Worm (Caenorhabditis elegans) whole organism, early embryonic: ENCODE data around the gene T12G3.11.

Experiments
- B0310.2 ChIP-seq: sonication (generic microtip); optimal IDR thresholded peaks from 2 replicates; lab custom pipeline; 2016; ENCODE audit warnings: mild to moderate bottlenecking, missing genetic modification characterization, missing compliant biosample characterization
- F13C5.2 ChIP-seq: sonication (generic microtip); optimal IDR thresholded peaks from 2 replicates; lab custom pipeline; 2017; ENCODE audit warnings: mild to moderate bottlenecking, missing genetic modification characterization, inconsistent platforms, missing compliant biosample characterization
- aly-1 ChIP-seq: sonication (generic microtip); optimal IDR thresholded peaks from 2 replicates; lab custom pipeline; 2016; ENCODE audit warnings: missing genetic modification characterization, missing compliant biosample characterization
- ama-1 ChIP-seq: fragments of 150-350 bp; optimal IDR thresholded peaks from 2 replicates; lab custom pipeline; 2014
- ceh-13 ChIP-seq: fragments of 200-800 bp; sonication (Bioruptor generic); optimal IDR thresholded peaks from 2 replicates; lab custom pipeline; 2018; ENCODE audit warnings: mild to moderate bottlenecking, missing genetic modification characterization, missing compliant biosample characterization
- ceh-36 ChIP-seq: sonication (generic microtip); optimal IDR thresholded peaks from 2 replicates; lab custom pipeline; 2016; ENCODE audit warnings: missing genetic modification characterization, inconsistent platforms, missing compliant biosample characterization
- ets-7 ChIP-seq: sonication (generic microtip); optimal IDR thresholded peaks from 2 replicates; lab custom pipeline; 2016; ENCODE audit warnings: missing genotype, missing genetic modification characterization, missing compliant biosample characterization
- flt-1 ChIP-seq: fragments of 200-800 bp; sonication (Bioruptor generic); IDR thresholded peaks from 2 replicates; pipeline ENCODE4 v1.3.6; 2022; ENCODE audit warnings: missing genetic modification characterization, missing compliant biosample characterization
- hmbx-1 ChIP-seq: sonication (generic microtip); optimal IDR thresholded peaks from 2 replicates; lab custom pipeline; 2016; ENCODE audit warnings: mild to moderate bottlenecking, missing genetic modification characterization, missing compliant biosample characterization
- hmg-4 ChIP-seq: fragments of 200-800 bp; sonication (Bioruptor generic); optimal IDR thresholded peaks from 2 replicates; lab custom pipeline; 2018; ENCODE audit warnings: mild to moderate bottlenecking, missing genetic modification characterization, missing compliant biosample characterization
- hnd-1 ChIP-seq: sonication (generic microtip); optimal IDR thresholded peaks from 2 replicates; lab custom pipeline; 2016; ENCODE audit warnings: missing genetic modification characterization, missing compliant biosample characterization
- pes-1 ChIP-seq: fragments of 200-800 bp; sonication (Bioruptor generic); IDR thresholded peaks from 2 replicates; pipeline ENCODE4 v1.3.6; 2022; ENCODE audit warnings: missing genetic modification reagents, missing genetic modification characterization, missing compliant biosample characterization
- scrt-1 ChIP-seq: fragments of 200-800 bp; sonication (Bioruptor generic); IDR thresholded peaks from 2 replicates; pipeline ENCODE4 v1.3.6; 2022; ENCODE audit warnings: missing genetic modification characterization, missing compliant biosample characterization
- sea-1 ChIP-seq: fragments of 200-800 bp; sonication (Bioruptor generic); conservative IDR thresholded peaks from 2 replicates; pipeline ENCODE4 v1.3.6; 2022; ENCODE audit warnings: missing genetic modification characterization, missing compliant biosample characterization
- tbx-11 ChIP-seq: fragments of 200-800 bp; sonication (Bioruptor generic); IDR thresholded peaks from 2 replicates; pipeline ENCODE4 v1.3.6; 2022; ENCODE audit warnings: missing genetic modification characterization, missing compliant biosample characterization
- tbx-37 ChIP-seq: fragments of 200-800 bp; sonication (Bioruptor generic); conservative IDR thresholded peaks from 2 replicates; pipeline ENCODE4 v1.3.6; 2022; ENCODE audit warnings: missing genetic modification reagents, missing genetic modification characterization, missing compliant biosample characterization
- tra-4 ChIP-seq: sonication (generic microtip); optimal IDR thresholded peaks from 2 replicates; lab custom pipeline; 2017; ENCODE audit warnings: missing genetic modification characterization, missing compliant biosample characterization

The T12G3.11 gene

ce11 chrIV:12029722-12030182 is at the start of gene T12G3.11:
Gene T12G3.11 (minus strand): TSS chrIV:12029772.
- no peak for TF ChIP-seq ama-1 (lab: Kevin White, UChicago)
- no peak for TF ChIP-seq hmg-4 (GFP tag; lab: Kevin White, UChicago)

ce11 chrIV:12078907-12079523 is 49.4 kb upstream of the T12G3.11 start, which contains the start of gene lex-1:
Gene lex-1 (plus strand): TSS chrIV:12079473.
- TF ChIP-seq B0310.2 (no peak), tbx-37 (no peak), F13C5.2 (tag; lab: Kevin White, UChicago) (no peak), ama-1 (lab: Kevin White, UChicago) (no peak), tbx-11 (no peak), sea-1 (GFP tag; lab: Robert Waterston, UW) (no peak), hmbx-1 (tag; lab: Kevin White, UChicago) (no peak), scrt-1 (GFP tag; lab: Robert Waterston, UW) (no peak), flt-1 (GFP tag; lab: Robert Waterston, UW) (no peak), ceh-13 (GFP tag; lab: Kevin White, UChicago) (no peak)

ce11 chrIV:12078112-12078812 is 48.7 kb upstream of the T12G3.11 start, which contains the start of gene tmed-1:
Gene tmed-1 (minus strand): TSS chrIV:12078162.
- TF ChIP-seq ceh-36 (no peak), ets-7 (no peak), F13C5.2 (tag; lab: Kevin White, UChicago) (no peak), hmbx-1 (tag; lab: Kevin White, UChicago) (no peak), pes-1 (GFP tag; lab: Robert Waterston, UW) (no peak), hmg-4 (GFP tag; lab: Kevin White, UChicago) (no peak), aly-1 (tag; lab: Kevin White, UChicago) (no peak), flt-1 (GFP tag; lab: Robert Waterston, UW) (no peak), tbx-11 (no peak), scrt-1 (GFP tag; lab: Robert Waterston, UW) (no peak), tbx-37 (no peak), ama-1 (lab: Kevin White, UChicago) (no peak), sea-1 (GFP tag; lab: Robert Waterston, UW) (no peak), ceh-13 (GFP tag; lab: Kevin White, UChicago) (no peak), tra-4 (tag; lab: Kevin White, UChicago) (no peak)

- TF ChIP-seq B0310.2 (no peak), pes-1 (GFP tag; lab: Robert Waterston, UW) (no peak), aly-1 (tag; lab: Kevin White, UChicago) (no peak), flt-1 (GFP tag; lab: Robert Waterston, UW) (no peak), hmbx-1 (tag; lab: Kevin White, UChicago) (no peak), sea-1 (GFP tag; lab: Robert Waterston, UW) (no peak), tbx-11 (no peak), ets-7 (no peak), tra-4 (tag; lab: Kevin White, UChicago) (no peak), hnd-1 (tag; lab: Kevin White, UChicago) (no peak), ceh-13 (GFP tag; lab: Kevin White, UChicago) (no peak)
Observed at ce11 chrIV:12075497-12075896, 45.9 kb upstream of the T12G3.11 start, which contains the start of gene K08E4.7. Gene K08E4.7 (plus strand): TSS chrIV:12075797.

- TF ChIP-seq ceh-36 (no peak), hnd-1 (tag; lab: Kevin White, UChicago) (no peak), tra-4 (tag; lab: Kevin White, UChicago) (no peak), scrt-1 (GFP tag; lab: Robert Waterston, UW) (no peak), aly-1 (tag; lab: Kevin White, UChicago) (no peak), flt-1 (GFP tag; lab: Robert Waterston, UW) (no peak), tbx-37 (no peak), pes-1 (GFP tag; lab: Robert Waterston, UW) (no peak), B0310.2 (no peak), sea-1 (GFP tag; lab: Robert Waterston, UW) (no peak), F13C5.2 (tag; lab: Kevin White, UChicago) (no peak), hmg-4 (GFP tag; lab: Kevin White, UChicago) (no peak), tbx-11 (no peak), ets-7 (no peak), hmbx-1 (tag; lab: Kevin White, UChicago) (no peak), ama-1 (lab: Kevin White, UChicago) (no peak), ceh-13 (GFP tag; lab: Kevin White, UChicago) (no peak)
Observed at ce11 chrIV:12068590-12068989, 39.0 kb upstream of the T12G3.11 start, which contains the start of gene bath-37. Gene bath-37 (plus strand): TSS chrIV:12068890.

ce11 chrIV:12061229-12061628 is 31.7 kb upstream of the T12G3.11 start, which contains the start of gene K08E4.8:
Gene K08E4.8 (minus strand): TSS chrIV:12061329.
- TF ChIP-seq B0310.2 (no peak), tra-4 (tag; lab: Kevin White, UChicago) (no peak), hmbx-1 (tag; lab: Kevin White, UChicago) (no peak), tbx-11 (no peak), aly-1 (tag; lab: Kevin White, UChicago) (no peak), ceh-36 (no peak), hmg-4 (GFP tag; lab: Kevin White, UChicago) (no peak), ama-1 (lab: Kevin White, UChicago) (no peak), flt-1 (GFP tag; lab: Robert Waterston, UW) (no peak)

- TF ChIP-seq B0310.2: no peak
- TF ChIP-seq tbx-11: no peak
- no peak for TF ChIP-seq aly-1 (tag; lab: Kevin White, UChicago)
- TF ChIP-seq tbx-37: no peak
Observed at ce11 chrIV:12057508-12057907, 27.9 kb upstream of the T12G3.11 start, which contains the start of gene K08E4.3. Gene K08E4.3 (plus strand): TSS chrIV:12057742.
